Worm (Caenorhabditis elegans) whole organism, L4/young adult: Measurements from ENCODE around the gene tag-89.

Experiments
- W03F9.2 ChIP-seq: fragments of 150-350 bp; optimal IDR thresholded peaks from 2 replicates; lab custom pipeline; 2014; ENCODE audit warnings: missing biosample characterization, missing genetic modification characterization
- dao-5 ChIP-seq: sonication (generic microtip); optimal IDR thresholded peaks from 2 replicates; lab custom pipeline; 2016; ENCODE audit warnings: missing genotype, missing genetic modification characterization, moderate library complexity, missing compliant biosample characterization
- him-1 ChIP-seq: sonication (generic microtip); optimal IDR thresholded peaks from 2 replicates; lab custom pipeline; 2016; ENCODE audit warnings: missing genotype, missing genetic modification reagents, missing genetic modification characterization, missing compliant biosample characterization

ce11 chrIV:11388684-11389083, 5.7 kb upstream of the tag-89 start:
- no peak for TF ChIP-seq W03F9.2 (tag; lab: Kevin White, UChicago)
- TF ChIP-seq dao-5 (tag; lab: Kevin White, UChicago) = no peak
- no peak for TF ChIP-seq him-1 (tag; lab: Kevin White, UChicago)
